Worm (Caenorhabditis elegans) whole organism, early embryonic: ENCODE data around the gene lin-49.

Experiments
- B0310.2 ChIP-seq: sonication (generic microtip); optimal IDR thresholded peaks from 2 replicates; lab custom pipeline; 2016; ENCODE audit warnings: mild to moderate bottlenecking, missing genetic modification characterization, missing compliant biosample characterization
- F13C5.2 ChIP-seq: sonication (generic microtip); optimal IDR thresholded peaks from 2 replicates; lab custom pipeline; 2017; ENCODE audit warnings: mild to moderate bottlenecking, missing genetic modification characterization, inconsistent platforms, missing compliant biosample characterization
- aly-1 ChIP-seq: sonication (generic microtip); optimal IDR thresholded peaks from 2 replicates; lab custom pipeline; 2016; ENCODE audit warnings: missing genetic modification characterization, missing compliant biosample characterization
- ceh-36 ChIP-seq: sonication (generic microtip); optimal IDR thresholded peaks from 2 replicates; lab custom pipeline; 2016; ENCODE audit warnings: missing genetic modification characterization, inconsistent platforms, missing compliant biosample characterization
- ets-7 ChIP-seq: sonication (generic microtip); optimal IDR thresholded peaks from 2 replicates; lab custom pipeline; 2016; ENCODE audit warnings: missing genotype, missing genetic modification characterization, missing compliant biosample characterization
- hmbx-1 ChIP-seq: sonication (generic microtip); optimal IDR thresholded peaks from 2 replicates; lab custom pipeline; 2016; ENCODE audit warnings: mild to moderate bottlenecking, missing genetic modification characterization, missing compliant biosample characterization
- hmg-4 ChIP-seq: fragments of 200-800 bp; sonication (Bioruptor generic); optimal IDR thresholded peaks from 2 replicates; lab custom pipeline; 2018; ENCODE audit warnings: mild to moderate bottlenecking, missing genetic modification characterization, missing compliant biosample characterization
- tra-4 ChIP-seq: sonication (generic microtip); optimal IDR thresholded peaks from 2 replicates; lab custom pipeline; 2017; ENCODE audit warnings: missing genetic modification characterization, missing compliant biosample characterization

The lin-49 gene

DNA sequence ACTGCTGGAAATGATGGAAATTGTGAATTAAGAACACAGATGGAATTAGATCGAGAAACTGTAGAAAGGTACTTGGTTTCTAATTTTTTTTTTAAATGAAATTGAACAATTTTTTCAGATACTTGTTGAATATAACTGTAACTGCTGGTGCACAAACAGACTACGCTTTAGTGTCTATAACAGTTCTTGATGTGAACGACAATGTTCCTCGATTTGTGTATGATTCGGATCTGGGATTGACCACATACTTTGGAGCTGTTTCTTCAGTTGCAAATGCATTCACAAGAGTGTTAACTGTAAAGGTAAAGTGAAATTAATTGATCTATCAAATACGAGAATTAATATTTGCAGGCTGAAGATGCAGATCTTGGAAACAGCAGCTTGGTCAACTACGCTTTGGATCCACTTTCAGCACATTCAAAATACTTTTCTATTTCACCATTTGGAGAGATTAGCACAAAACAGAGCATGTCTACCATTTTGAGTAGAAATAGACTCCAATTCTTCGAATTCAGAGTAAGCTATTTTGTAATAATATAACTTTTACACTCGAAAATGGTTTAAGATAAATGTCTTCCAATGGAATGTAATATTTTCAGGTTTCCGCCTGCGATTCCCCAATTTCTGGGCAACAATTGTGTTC, 53.4 kb downstream of the lin-49 start:
- TF ChIP-seq hmbx-1 (no peak), aly-1 (tag; lab: Kevin White, UChicago) (no peak), F13C5.2 (no peak), ets-7 (tag; lab: Kevin White, UChicago) (no peak), ceh-36 (tag; lab: Kevin White, UChicago) (no peak), hmg-4 (GFP tag; lab: Kevin White, UChicago) (no peak), B0310.2 (tag; lab: Kevin White, UChicago) (no peak), tra-4 (tag; lab: Kevin White, UChicago) (no peak)
